In genomic region chrV:12001747-12002456, ce11 we compare ENCODE assay signal across 4 worm cellular contexts.
TF ChIP-seq lines count a peak whose summit lies in the region.

Gene gcy-33, minus strand, starts transcription at chrV:12001797.

TF ChIP-seq in whole organism, L2 larva, 48 proteins besides CTCF, POLR2A, EP300 and RAD21 (continued from another document):
- TF ChIP-seq F13H6.1 (tag; optimal IDR thresholded peaks at IDR 0.05; lab: Kevin White, UChicago): peak; percentile 79
- no peak for TF ChIP-seq lin-39 (tag; optimal IDR thresholded peaks at IDR 0.05; lab: Kevin White, UChicago)
- TF ChIP-seq fos-1 (tag; optimal IDR thresholded peaks at IDR 0.05; lab: Kevin White, UChicago): peak; percentile 69
- peak; percentile 79 for TF ChIP-seq gmeb-1 (tag; optimal IDR thresholded peaks at IDR 0.05; lab: Kevin White, UChicago)
- TF ChIP-seq blmp-1 (tag; optimal IDR thresholded peaks at IDR 0.05; lab: Kevin White, UChicago; ENCODE audit: insufficient read depth): no peak
- peak; percentile 85 for TF ChIP-seq crh-2 (tag; optimal IDR thresholded peaks at IDR 0.05; lab: Kevin White, UChicago)
- TF ChIP-seq skn-1 (tag; optimal IDR thresholded peaks at IDR 0.05; lab: Kevin White, UChicago): no peak
- TF ChIP-seq ztf-11 (tag; optimal IDR thresholded peaks at IDR 0.05; lab: Kevin White, UChicago): no peak
- peak; percentile 61 for TF ChIP-seq unc-55 (GFP tag; optimal IDR thresholded peaks at IDR 0.05; lab: Kevin White, UChicago)
- peak; percentile 93 for TF ChIP-seq nhr-129 (tag; optimal IDR thresholded peaks at IDR 0.05; lab: Kevin White, UChicago)
- TF ChIP-seq sem-4 (tag; optimal IDR thresholded peaks at IDR 0.05; lab: Kevin White, UChicago): peak; percentile 61
- TF ChIP-seq egl-27 (tag; optimal IDR thresholded peaks at IDR 0.05; lab: Kevin White, UChicago): peak; percentile 88
- TF ChIP-seq lin-13 (GFP tag; optimal IDR thresholded peaks at IDR 0.05; lab: Kevin White, UChicago): peak; percentile 82
- TF ChIP-seq sma-9 (GFP tag; optimal IDR thresholded peaks at IDR 0.05; lab: Kevin White, UChicago): peak; percentile 84
- no peak for TF ChIP-seq sma-9 (tag; optimal IDR thresholded peaks at IDR 0.05; lab: Kevin White, UChicago)
TF ChIP-seq in whole organism, L2 larva: peak in this region for 26.

TF ChIP-seq in whole organism, L4 larva, 104 proteins besides CTCF, POLR2A, EP300 and RAD21 (continued from another document and continues in another):
- TF ChIP-seq nhr-25 (tag; optimal IDR thresholded peaks at IDR 0.05; lab: Kevin White, UChicago; ENCODE audit: borderline replicate concordance, insufficient read depth): peak; percentile 82
- peak; percentile 92 for TF ChIP-seq T26A8.4 (GFP tag; IDR thresholded peaks at IDR 0.05; lab: Robert Waterston, UW)
- peak; percentile 83; the same call in 1 of the 2 replicates for TF ChIP-seq nhr-41 (GFP tag; IDR thresholded peaks at IDR 0.05; lab: Robert Waterston, UW)
- TF ChIP-seq mep-1 (tag; optimal IDR thresholded peaks at IDR 0.05; lab: Kevin White, UChicago): peak; percentile 87
- no peak for TF ChIP-seq ztf-11 (tag; optimal IDR thresholded peaks at IDR 0.05; lab: Kevin White, UChicago)
- TF ChIP-seq ctbp-1 (GFP tag; IDR thresholded peaks at IDR 0.05; lab: Robert Waterston, UW): peak; percentile 83
- TF ChIP-seq dve-1 (tag; optimal IDR thresholded peaks at IDR 0.05; lab: Kevin White, UChicago; ENCODE audit: insufficient read depth): peak; percentile 94
- TF ChIP-seq pqm-1 (tag; optimal IDR thresholded peaks at IDR 0.05; lab: Kevin White, UChicago): no peak
- peak; percentile 87 for TF ChIP-seq arid-1 (GFP tag; conservative IDR thresholded peaks at IDR 0.05; lab: Robert Waterston, UW)
- TF ChIP-seq ceh-44 (GFP tag; IDR thresholded peaks at IDR 0.05; lab: Robert Waterston, UW): peak; percentile 86
- no peak for TF ChIP-seq unc-39 (tag; optimal IDR thresholded peaks at IDR 0.05; lab: Kevin White, UChicago)
- no peak for TF ChIP-seq R02D3.7 (tag; optimal IDR thresholded peaks at IDR 0.05; lab: Kevin White, UChicago)
- 0 out of 2 replicates have a peak, but pooled peaks have one; percentile 34 for TF ChIP-seq zip-11 (GFP tag; IDR thresholded peaks at IDR 0.05; lab: Robert Waterston, UW)
- TF ChIP-seq madf-5 (GFP tag; IDR thresholded peaks at IDR 0.05; lab: Robert Waterston, UW): peak; percentile 60 to 79; a peak in 2 of 4 replicates
- TF ChIP-seq saeg-2 (GFP tag; IDR thresholded peaks at IDR 0.05; lab: Robert Waterston, UW): peak; percentile 72; the same call in 1 of the 2 replicates
- TF ChIP-seq hlh-30 (tag; optimal IDR thresholded peaks at IDR 0.05; lab: Kevin White, UChicago; ENCODE audit: insufficient read depth): peak; percentile 89
- peak; percentile 78 for TF ChIP-seq nhr-10 (tag; optimal IDR thresholded peaks at IDR 0.05; lab: Kevin White, UChicago)
- TF ChIP-seq set-16 (GFP tag; IDR thresholded peaks at IDR 0.05; lab: Robert Waterston, UW): no peak; the same call in 1 of the 2 replicates
- TF ChIP-seq ceh-82 (tag; optimal IDR thresholded peaks at IDR 0.05; lab: Kevin White, UChicago): no peak
- no peak for TF ChIP-seq attf-4 (tag; optimal IDR thresholded peaks at IDR 0.05; lab: Kevin White, UChicago)
- TF ChIP-seq ZK337.2 (GFP tag; IDR thresholded peaks at IDR 0.05; lab: Robert Waterston, UW): no peak
- TF ChIP-seq dmd-9 (GFP tag; IDR thresholded peaks at IDR 0.05; lab: Robert Waterston, UW): peak; percentile 71
- TF ChIP-seq zfp-2 (tag; optimal IDR thresholded peaks at IDR 0.05; lab: Kevin White, UChicago): peak; percentile 67
- TF ChIP-seq lin-38 (GFP tag; IDR thresholded peaks at IDR 0.05; lab: Robert Waterston, UW): peak; percentile 83
- no peak for TF ChIP-seq ama-1 (optimal IDR thresholded peaks at IDR 0.05; lab: Kevin White, UChicago)
- no peak for TF ChIP-seq lin-39 (tag; optimal IDR thresholded peaks at IDR 0.05; lab: Kevin White, UChicago)
- peak; percentile 2 for TF ChIP-seq nhr-11 (tag; optimal IDR thresholded peaks at IDR 0.05; lab: Kevin White, UChicago)
- peak; percentile 93 for TF ChIP-seq php-3 (GFP tag; IDR thresholded peaks at IDR 0.05; lab: Robert Waterston, UW)
- TF ChIP-seq ceh-20 (GFP tag; IDR thresholded peaks at IDR 0.05; lab: Robert Waterston, UW): peak; percentile 73
- no peak for TF ChIP-seq ceh-62 (tag; optimal IDR thresholded peaks at IDR 0.05; lab: Kevin White, UChicago)
- TF ChIP-seq skn-1 (tag; optimal IDR thresholded peaks at IDR 0.05; lab: Kevin White, UChicago): no peak
- no peak for TF ChIP-seq daf-12 (tag; optimal IDR thresholded peaks at IDR 0.05; lab: Kevin White, UChicago)
- peak; percentile 93 for TF ChIP-seq vab-7 (GFP tag; IDR thresholded peaks at IDR 0.05; lab: Robert Waterston, UW)
- TF ChIP-seq ceh-32 (tag; optimal IDR thresholded peaks at IDR 0.05; lab: Kevin White, UChicago; ENCODE audit: poor library complexity): peak; percentile 38
- peak; percentile 24 for TF ChIP-seq egl-27 (tag; optimal IDR thresholded peaks at IDR 0.05; lab: Kevin White, UChicago)
- peak; percentile 66 for TF ChIP-seq lin-13 (GFP tag; optimal IDR thresholded peaks at IDR 0.05; lab: Kevin White, UChicago)
- TF ChIP-seq tag-97 (GFP tag; IDR thresholded peaks at IDR 0.05; lab: Robert Waterston, UW): no peak
- TF ChIP-seq D1046.2 (GFP tag; IDR thresholded peaks at IDR 0.05; lab: Robert Waterston, UW): peak; percentile 84; the same call in 1 of the 2 replicates

TF ChIP-seq in whole organism, late embryonic, 69 proteins besides CTCF, POLR2A, EP300 and RAD21 (continued from another document and continues in another):
- TF ChIP-seq ceh-30 (tag; optimal IDR thresholded peaks at IDR 0.05; lab: Kevin White, UChicago): peak; percentile 27
- no peak for TF ChIP-seq pax-1 (tag; optimal IDR thresholded peaks at IDR 0.05; lab: Kevin White, UChicago)
- peak; percentile 95 for TF ChIP-seq ceh-34 (tag; optimal IDR thresholded peaks at IDR 0.05; lab: Kevin White, UChicago)
- TF ChIP-seq ceh-2 (tag; optimal IDR thresholded peaks at IDR 0.05; lab: Kevin White, UChicago): peak; percentile 94
- peak; percentile 85 for TF ChIP-seq ahr-1 (tag; optimal IDR thresholded peaks at IDR 0.05; lab: Kevin White, UChicago)
- TF ChIP-seq elt-2 (tag; optimal IDR thresholded peaks at IDR 0.05; lab: Kevin White, UChicago): peak; percentile 97
- peak; percentile 95 for TF ChIP-seq Y22D7AL.16 (tag; optimal IDR thresholded peaks at IDR 0.05; lab: Kevin White, UChicago)
- TF ChIP-seq hlh-15 (tag; optimal IDR thresholded peaks at IDR 0.05; lab: Kevin White, UChicago): peak; percentile 95
- peak; percentile 86 for TF ChIP-seq hlh-30 (tag; optimal IDR thresholded peaks at IDR 0.05; lab: Kevin White, UChicago; ENCODE audit: insufficient read depth)
- TF ChIP-seq gmeb-2 (tag; optimal IDR thresholded peaks at IDR 0.05; lab: Kevin White, UChicago): peak; percentile 97
- peak; percentile 94 for TF ChIP-seq pha-2 (tag; optimal IDR thresholded peaks at IDR 0.05; lab: Kevin White, UChicago)
- TF ChIP-seq pros-1 (tag; optimal IDR thresholded peaks at IDR 0.05; lab: Kevin White, UChicago): peak; percentile 39
- peak; percentile 91 for TF ChIP-seq sox-4 (tag; optimal IDR thresholded peaks at IDR 0.05; lab: Kevin White, UChicago)
- TF ChIP-seq lin-11 (tag; optimal IDR thresholded peaks at IDR 0.05; lab: Kevin White, UChicago): peak; percentile 86
- TF ChIP-seq ceh-31 (tag; optimal IDR thresholded peaks at IDR 0.05; lab: Kevin White, UChicago): peak; percentile 91
- TF ChIP-seq unc-42 (tag; optimal IDR thresholded peaks at IDR 0.05; lab: Kevin White, UChicago): peak; percentile 88
- peak; percentile 90 for TF ChIP-seq sdc-2 (tag; optimal IDR thresholded peaks at IDR 0.05; lab: Kevin White, UChicago)
- peak; percentile 92 for TF ChIP-seq npax-4 (tag; optimal IDR thresholded peaks at IDR 0.05; lab: Kevin White, UChicago)
- peak; percentile 94 for TF ChIP-seq syd-9 (tag; optimal IDR thresholded peaks at IDR 0.05; lab: Kevin White, UChicago)
- no peak for TF ChIP-seq nhr-11 (tag; optimal IDR thresholded peaks at IDR 0.05; lab: Kevin White, UChicago)
- peak; percentile 88 for TF ChIP-seq ceh-48 (tag; optimal IDR thresholded peaks at IDR 0.05; lab: Kevin White, UChicago)
- peak; percentile 88 for TF ChIP-seq dve-1 (tag; optimal IDR thresholded peaks at IDR 0.05; lab: Kevin White, UChicago)
- peak; percentile 89 for TF ChIP-seq F13H6.1 (tag; optimal IDR thresholded peaks at IDR 0.05; lab: Kevin White, UChicago)
- peak; percentile 90 for TF ChIP-seq elt-4 (tag; optimal IDR thresholded peaks at IDR 0.05; lab: Kevin White, UChicago)
- peak; percentile 94 for TF ChIP-seq nhr-232 (tag; optimal IDR thresholded peaks at IDR 0.05; lab: Kevin White, UChicago)
- TF ChIP-seq ref-2 (tag; optimal IDR thresholded peaks at IDR 0.05; lab: Kevin White, UChicago): peak; percentile 94
- TF ChIP-seq unc-55 (GFP tag; optimal IDR thresholded peaks at IDR 0.05; lab: Kevin White, UChicago): no peak
- peak; percentile 52 for TF ChIP-seq odd-2 (tag; optimal IDR thresholded peaks at IDR 0.05; lab: Kevin White, UChicago)
- TF ChIP-seq C08G9.2 (tag; optimal IDR thresholded peaks at IDR 0.05; lab: Kevin White, UChicago): peak; percentile 85
- TF ChIP-seq ets-4 (tag; optimal IDR thresholded peaks at IDR 0.05; lab: Kevin White, UChicago): peak; percentile 53
- peak; percentile 46 for TF ChIP-seq tbx-7 (tag; optimal IDR thresholded peaks at IDR 0.05; lab: Kevin White, UChicago)
- TF ChIP-seq T23F11.4 (GFP tag; optimal IDR thresholded peaks at IDR 0.05; lab: Kevin White, UChicago): peak; percentile 96
- TF ChIP-seq mec-3 (tag; optimal IDR thresholded peaks at IDR 0.05; lab: Kevin White, UChicago; ENCODE audit: borderline replicate concordance): peak; percentile 54
- peak; percentile 88 for TF ChIP-seq K02D7.2 (tag; optimal IDR thresholded peaks at IDR 0.05; lab: Kevin White, UChicago)
- TF ChIP-seq madf-2 (tag; optimal IDR thresholded peaks at IDR 0.05; lab: Kevin White, UChicago): peak; percentile 94
- no peak for TF ChIP-seq ceh-22 (tag; optimal IDR thresholded peaks at IDR 0.05; lab: Kevin White, UChicago)
- peak; percentile 91 for TF ChIP-seq C38D4.7 (GFP tag; optimal IDR thresholded peaks at IDR 0.05; lab: Kevin White, UChicago)
- TF ChIP-seq ceh-14 (tag; optimal IDR thresholded peaks at IDR 0.05; lab: Kevin White, UChicago): peak; percentile 96
- TF ChIP-seq unc-3 (GFP tag; conservative IDR thresholded peaks at IDR 0.05; lab: Robert Waterston, UW): peak; percentile 95
- TF ChIP-seq unc-3 (tag; optimal IDR thresholded peaks at IDR 0.05; lab: Kevin White, UChicago): peak; percentile 94
- peak; percentile 96 for TF ChIP-seq eyg-1 (tag; optimal IDR thresholded peaks at IDR 0.05; lab: Kevin White, UChicago)
- TF ChIP-seq fkh-10 (GFP tag; optimal IDR thresholded peaks at IDR 0.05; lab: Kevin White, UChicago): peak; percentile 48

TF ChIP-seq in whole organism, mixed stage, embryonic, 35 proteins besides CTCF, POLR2A, EP300 and RAD21 (continued from another document):
- TF ChIP-seq ceh-83 (GFP tag; optimal IDR thresholded peaks at IDR 0.05; lab: Kevin White, UChicago) (peak; percentile 96), unc-39 (tag; optimal IDR thresholded peaks at IDR 0.05; lab: Kevin White, UChicago) (peak; percentile 55), mep-1 (tag; optimal IDR thresholded peaks at IDR 0.05; lab: Kevin White, UChicago) (peak; percentile 83), hlh-1 (tag; optimal IDR thresholded peaks at IDR 0.05; lab: Kevin White, UChicago) (peak; percentile 16), sptf-1 (tag; optimal IDR thresholded peaks at IDR 0.05; lab: Kevin White, UChicago) (peak; percentile 98), mab-5 (tag; optimal IDR thresholded peaks at IDR 0.05; lab: Kevin White, UChicago) (no peak)
